Worm (Caenorhabditis elegans) whole organism, young adult: ENCODE results near the gene snap-29.

ENCODE experiments used
- C17E4.6 ChIP-seq: fragments of 200-800 bp; sonication (Bioruptor generic); IDR thresholded peaks from 2 replicates; pipeline ENCODE4 v1.3.6; 2022; ENCODE audit warnings: missing genetic modification reagents, missing genetic modification characterization, missing compliant biosample characterization
- D2030.7 ChIP-seq: fragments of 200-800 bp; sonication (Bioruptor generic); IDR thresholded peaks from 2 replicates; pipeline ENCODE4 v1.3.6; 2022; ENCODE audit warnings: missing genetic modification reagents, missing genetic modification characterization, missing compliant biosample characterization
- F39B2.1 ChIP-seq: fragments of 200-800 bp; sonication (Bioruptor generic); IDR thresholded peaks from 2 replicates; pipeline ENCODE4 v1.3.6; 2022; ENCODE audit warnings: missing genetic modification reagents, missing genetic modification characterization, missing compliant biosample characterization
- F52B5.7 ChIP-seq: sonication (generic microtip); optimal IDR thresholded peaks from 2 replicates; lab custom pipeline; 2016; ENCODE audit warnings: mild to moderate bottlenecking, missing genetic modification characterization, missing compliant biosample characterization
- F57A8.1 ChIP-seq: fragments of 200-800 bp; sonication (Bioruptor generic); optimal IDR thresholded peaks from 2 replicates; lab custom pipeline; 2018; ENCODE audit warnings: mild to moderate bottlenecking, missing genetic modification characterization, moderate library complexity, missing compliant biosample characterization
- K11D2.4 ChIP-seq: fragments of 200-800 bp; sonication (Bioruptor generic); IDR thresholded peaks from 2 replicates; pipeline ENCODE4 v1.3.6; 2022; ENCODE audit warnings: missing genetic modification reagents, missing genetic modification characterization, missing compliant biosample characterization
- T07F8.4 ChIP-seq: sonication (generic microtip); optimal IDR thresholded peaks from 2 replicates; lab custom pipeline; 2016; ENCODE audit warnings: mild to moderate bottlenecking, missing genetic modification characterization, moderate library complexity, missing compliant biosample characterization
- Y53G8AR.9 ChIP-seq: fragments of 200-800 bp; sonication (Bioruptor generic); conservative IDR thresholded peaks from 2 replicates; pipeline ENCODE4 v1.3.6; 2022; ENCODE audit warnings: missing genetic modification reagents, missing genetic modification characterization, missing compliant biosample characterization
- Y56A3A.18 ChIP-seq: fragments of 200-800 bp; sonication (Bioruptor generic); IDR thresholded peaks from 2 replicates; pipeline ENCODE4 v1.3.6; 2022; ENCODE audit warnings: missing genetic modification reagents, missing genetic modification characterization, missing compliant biosample characterization
- Y95B8A.8 ChIP-seq: fragments of 200-800 bp; sonication (Bioruptor generic); IDR thresholded peaks from 2 replicates; pipeline ENCODE4 v1.3.6; 2022; ENCODE audit warnings: missing genetic modification reagents, missing genetic modification characterization, missing compliant biosample characterization
- ama-1 ChIP-seq, 3 experiments: fragments of 150-350 bp in 1 of 3; sonication (generic microtip) in 2 of 3; optimal IDR thresholded peaks; 2 replicates each; lab custom pipeline; 2014 to 2018; ENCODE audit warnings: missing biosample characterization in 2 of 3, missing genetic modification characterization in 2 of 3, missing genetic modification reagents in 2 of 3
- aptf-2 ChIP-seq: fragments of 200-800 bp; sonication (Bioruptor generic); conservative IDR thresholded peaks from 2 replicates; pipeline ENCODE4 v1.3.6; 2022; ENCODE audit warnings: missing genetic modification reagents, missing genetic modification characterization, missing compliant biosample characterization
- ceh-27 ChIP-seq: fragments of 200-800 bp; sonication (Bioruptor generic); optimal IDR thresholded peaks from 2 replicates; lab custom pipeline; 2018; ENCODE audit warnings: mild to moderate bottlenecking, missing genetic modification characterization, moderate library complexity, missing compliant biosample characterization
- ceh-40 ChIP-seq: fragments of 200-800 bp; sonication (Bioruptor generic); IDR thresholded peaks from 2 replicates; pipeline ENCODE4 v1.3.6; 2022; ENCODE audit warnings: missing genetic modification characterization, missing compliant biosample characterization
- ceh-58 ChIP-seq: fragments of 200-800 bp; sonication (Bioruptor generic); IDR thresholded peaks from 2 replicates; pipeline ENCODE4 v1.3.6; 2022; ENCODE audit warnings: missing genetic modification characterization, missing compliant biosample characterization
- die-1 ChIP-seq: sonication (generic microtip); optimal IDR thresholded peaks from 2 replicates; lab custom pipeline; 2016; ENCODE audit warnings: missing genotype, mild to moderate bottlenecking, missing genetic modification characterization, missing compliant biosample characterization
- dox-1 ChIP-seq: fragments of 200-800 bp; sonication (Bioruptor generic); IDR thresholded peaks from 2 replicates; pipeline ENCODE4 v1.3.6; 2022; ENCODE audit warnings: missing genetic modification reagents, missing genetic modification characterization, missing compliant biosample characterization
- dpl-1 ChIP-seq: fragments of 150-350 bp; optimal IDR thresholded peaks from 2 replicates; lab custom pipeline; 2014; ENCODE audit warnings: missing biosample characterization, missing genetic modification reagents, missing genetic modification characterization
- egrh-3 ChIP-seq: fragments of 200-800 bp; sonication (Bioruptor generic); IDR thresholded peaks from 2 replicates; pipeline ENCODE4 v1.3.6; 2022; ENCODE audit warnings: missing genetic modification reagents, missing genetic modification characterization, missing compliant biosample characterization
- ets-4 ChIP-seq: fragments of 200-800 bp; sonication (Bioruptor generic); optimal IDR thresholded peaks from 2 replicates; lab custom pipeline; 2018; ENCODE audit warnings: mild to moderate bottlenecking, missing genetic modification characterization, missing compliant biosample characterization
- gei-17 ChIP-seq: fragments of 200-800 bp; sonication (Bioruptor generic); optimal IDR thresholded peaks from 2 replicates; lab custom pipeline; 2018; ENCODE audit warnings: mild to moderate bottlenecking, missing genetic modification characterization, missing compliant biosample characterization
- hrde-1 ChIP-seq: sonication (generic microtip); optimal IDR thresholded peaks from 2 replicates; lab custom pipeline; 2016; ENCODE audit warnings: missing genetic modification characterization, mild to moderate bottlenecking, missing compliant biosample characterization, moderate library complexity, missing genotype, missing genetic modification reagents, borderline replicate concordance
- let-526 ChIP-seq: fragments of 200-800 bp; sonication (Bioruptor generic); IDR thresholded peaks from 2 replicates; pipeline ENCODE4 v1.3.6; 2022; ENCODE audit warnings: missing genetic modification reagents, missing genetic modification characterization, missing compliant biosample characterization
- lin-26 ChIP-seq: fragments of 200-800 bp; sonication (Bioruptor generic); IDR thresholded peaks from 2 replicates; pipeline ENCODE4 v1.3.6; 2022; ENCODE audit warnings: missing genetic modification reagents, missing genetic modification characterization, missing compliant biosample characterization
- madf-8 ChIP-seq: fragments of 200-800 bp; sonication (Bioruptor generic); conservative IDR thresholded peaks from 2 replicates; pipeline ENCODE4 v1.3.6; 2022; ENCODE audit warnings: missing genetic modification reagents, missing genetic modification characterization, missing compliant biosample characterization
- mes-4 ChIP-seq: sonication (generic microtip); optimal IDR thresholded peaks from 2 replicates; lab custom pipeline; 2016; ENCODE audit warnings: missing genotype, missing genetic modification characterization, missing compliant biosample characterization
- mxl-1 ChIP-seq: sonication (generic microtip); optimal IDR thresholded peaks from 2 replicates; lab custom pipeline; 2016; ENCODE audit warnings: missing genetic modification characterization, missing compliant biosample characterization
- nhr-120 ChIP-seq: fragments of 200-800 bp; sonication (Bioruptor generic); IDR thresholded peaks from 2 replicates; pipeline ENCODE4 v1.3.6; 2022; ENCODE audit warnings: missing genetic modification characterization, missing compliant biosample characterization
- sea-2 ChIP-seq: fragments of 200-800 bp; sonication (Bioruptor generic); IDR thresholded peaks from 2 replicates; pipeline ENCODE4 v1.3.6; 2022; ENCODE audit warnings: missing genetic modification characterization, missing compliant biosample characterization
- snpc-4 ChIP-seq, 5 experiments: fragments of 150-350 bp in 1 of 5; sonication (generic microtip) in 4 of 5; optimal IDR thresholded peaks; 2 replicates each; lab custom pipeline; 2014 to 2018; ENCODE audit warnings: missing genetic modification characterization in 5 of 5, missing biosample characterization in 3 of 5, antibody characterized with exemption in 2 of 5, mild to moderate bottlenecking in 2 of 5, missing compliant biosample characterization in 2 of 5, missing genotype in 2 of 5, moderate library complexity in 2 of 5, missing genetic modification reagents in 1 of 5
- sptf-2 ChIP-seq: fragments of 200-800 bp; sonication (Bioruptor generic); optimal IDR thresholded peaks from 2 replicates; lab custom pipeline; 2018; ENCODE audit warnings: mild to moderate bottlenecking, missing genetic modification characterization, missing compliant biosample characterization
- tbp1 ChIP-seq: fragments of 200-800 bp; sonication (Bioruptor generic); optimal IDR thresholded peaks from 2 replicates; lab custom pipeline; 2018; ENCODE audit warnings: mild to moderate bottlenecking, missing genetic modification characterization, missing compliant biosample characterization
- xnd-1 ChIP-seq: sonication (generic microtip); optimal IDR thresholded peaks from 2 replicates; lab custom pipeline; 2016; ENCODE audit warnings: missing genotype, missing genetic modification reagents, missing genetic modification characterization, missing compliant biosample characterization
- ztf-25 ChIP-seq: fragments of 200-800 bp; sonication (Bioruptor generic); IDR thresholded peaks from 2 replicates; pipeline ENCODE4 v1.3.6; 2022; ENCODE audit warnings: missing genetic modification reagents, missing genetic modification characterization, missing compliant biosample characterization
- ztf-28 ChIP-seq: fragments of 200-800 bp; sonication (Bioruptor generic); IDR thresholded peaks from 2 replicates; pipeline ENCODE4 v1.3.6; 2022; ENCODE audit warnings: missing genetic modification reagents, missing genetic modification characterization, missing compliant biosample characterization
- ztf-6 ChIP-seq: fragments of 200-800 bp; sonication (Bioruptor generic); IDR thresholded peaks from 2 replicates; pipeline ENCODE4 v1.3.6; 2022; ENCODE audit warnings: missing genetic modification reagents, missing genetic modification characterization, missing compliant biosample characterization

Gene snap-29

ce11 chrIII:8767889-8768361 lies 8.1 kb upstream of the snap-29 start, which contains the start of gene mtss-1 (continued):
- TF ChIP-seq snpc-4 (GFP tag; optimal IDR thresholded peaks at IDR 0.05; lab: Kevin White, UChicago) = peak; percentile 3
- peak in 2 of 4 experiments; percentile 33 to 53 for TF ChIP-seq snpc-4 (tag; optimal IDR thresholded peaks at IDR 0.05; lab: Kevin White, UChicago)
- no peak for TF ChIP-seq Y95B8A.8 (GFP tag; lab: Robert Waterston, UW)
- TF ChIP-seq mxl-1 (tag; lab: Kevin White, UChicago) = no peak
- no peak for TF ChIP-seq sptf-2
- TF ChIP-seq gei-17 (GFP tag; lab: Kevin White, UChicago) = no peak
- TF ChIP-seq ztf-6 = no peak
- TF ChIP-seq egrh-3 (GFP tag; lab: Robert Waterston, UW) = no peak
- no peak for TF ChIP-seq F52B5.7 (tag; lab: Kevin White, UChicago)
- peak; percentile 61 for TF ChIP-seq dox-1
- peak; percentile 31 for TF ChIP-seq xnd-1 (tag; lab: Kevin White, UChicago)
- no peak for TF ChIP-seq die-1 (tag; lab: Kevin White, UChicago)
- 0 out of 2 replicates have a peak, but pooled peaks have one; percentile 17 for TF ChIP-seq D2030.7 (GFP tag; lab: Robert Waterston, UW)
- no peak for TF ChIP-seq dpl-1 (GFP tag; lab: Kevin White, UChicago)
- no peak for TF ChIP-seq hrde-1 (tag; lab: Kevin White, UChicago)
- TF ChIP-seq nhr-120 (GFP tag; lab: Robert Waterston, UW) = no peak
- no peak for TF ChIP-seq ztf-25
- TF ChIP-seq ztf-28 (GFP tag; lab: Robert Waterston, UW) = no peak
- no peak for TF ChIP-seq mes-4 (tag; lab: Kevin White, UChicago)
- TF ChIP-seq T07F8.4 (tag; lab: Kevin White, UChicago) = no peak
- TF ChIP-seq F39B2.1 = no peak
- no peak for TF ChIP-seq madf-8 (GFP tag; lab: Robert Waterston, UW)
- no peak for TF ChIP-seq K11D2.4 (GFP tag; lab: Robert Waterston, UW)
- TF ChIP-seq sea-2 = no peak
- no peak for TF ChIP-seq ets-4 (GFP tag; lab: Kevin White, UChicago)
- no peak for TF ChIP-seq Y53G8AR.9
- no peak for TF ChIP-seq Y56A3A.18 (GFP tag; lab: Robert Waterston, UW)
- TF ChIP-seq aptf-2 = no peak
- TF ChIP-seq tbp1 (GFP tag; lab: Kevin White, UChicago) = peak; percentile 30
- TF ChIP-seq ceh-40 (GFP tag; lab: Robert Waterston, UW) = no peak
- TF ChIP-seq C17E4.6 (GFP tag; lab: Robert Waterston, UW) = no peak
- no peak for TF ChIP-seq let-526 (GFP tag; lab: Robert Waterston, UW)
- TF ChIP-seq ceh-27 (GFP tag; lab: Kevin White, UChicago) = no peak
- TF ChIP-seq ceh-58 (GFP tag; lab: Robert Waterston, UW) = no peak
- no peak for TF ChIP-seq F57A8.1 (GFP tag; lab: Kevin White, UChicago)
- TF ChIP-seq, all 124 proteins: peak for 29

- TF ChIP-seq ama-1 (optimal IDR thresholded peaks at IDR 0.05; lab: Kevin White, UChicago) (peak; percentile 56), ama-1 (GFP tag; optimal IDR thresholded peaks at IDR 0.05; lab: Kevin White, UChicago) (no peak), sea-2 (no peak)
These were observed 6.8 kb upstream of the snap-29 start, which contains the start of gene K02D10.1 for ce11 chrIII:8769253-8769652. TSS of gene K02D10.1 (plus strand) at chrIII:8769536.

- TF ChIP-seq F39B2.1 (no peak), ceh-27 (GFP tag; lab: Kevin White, UChicago) (no peak), lin-26 (peak; percentile 59; the same call in 1 of the 2 replicates)
These were observed 5.8 kb upstream of the snap-29 start for ce11 chrIII:8770243-8770642.
